Worm (Caenorhabditis elegans): Measurements from ENCODE around the gene nlp-58.

- TF ChIP-seq gmeb-1 (tag; optimal IDR thresholded peaks at IDR 0.05) = no peak
- no peak for TF ChIP-seq egl-27 (tag; optimal IDR thresholded peaks at IDR 0.05)
- no peak for TF ChIP-seq unc-62 (GFP tag; optimal IDR thresholded peaks at IDR 0.05)
- TF ChIP-seq ama-1 (optimal IDR thresholded peaks at IDR 0.05) = no peak
- TF ChIP-seq C34F6.9 (tag; optimal IDR thresholded peaks at IDR 0.05) = no peak
- TF ChIP-seq snpc-4 (tag; optimal IDR thresholded peaks at IDR 0.05) = no peak
These were observed 27.4 kb upstream of the nlp-58 start, which contains the start of gene unc-41 for ce11 chrV:9976138-9976537.
